Worm (Caenorhabditis elegans): ENCODE data around the gene dhcr-24.

Gene dhcr-24

ce11 chrX:2572646-2573149, 8.8 kb upstream of the dhcr-24 start, which contains the start of the genes ccd-5 and F52H2.1:
ccd-5 (minus strand) TSS chrX:2572653.
F52H2.1 (plus strand) TSS chrX:2573099.
- TF ChIP-seq hmg-11 (tag; optimal IDR thresholded peaks at IDR 0.05) (peak; percentile 66), lin-39 (tag; optimal IDR thresholded peaks at IDR 0.05) (peak; percentile 60), nhr-237 (tag; optimal IDR thresholded peaks at IDR 0.05) (no peak), nfya-1 (tag; optimal IDR thresholded peaks at IDR 0.05; ENCODE audit: insufficient read depth) (peak; percentile 58)

- TF ChIP-seq egl-5 (tag; optimal IDR thresholded peaks at IDR 0.05) (no peak), elt-2 (tag; optimal IDR thresholded peaks at IDR 0.05) (peak; percentile 98), egl-27 (tag; optimal IDR thresholded peaks at IDR 0.05) (peak; percentile 31), pqm-1 (tag; optimal IDR thresholded peaks at IDR 0.05) (peak; percentile 98), fkh-10 (GFP tag; optimal IDR thresholded peaks at IDR 0.05) (no peak), ceh-28 (tag; optimal IDR thresholded peaks at IDR 0.05) (peak; percentile 23), jun-1 (tag; optimal IDR thresholded peaks at IDR 0.05) (peak; percentile 78), nhr-77 (tag; optimal IDR thresholded peaks at IDR 0.05) (no peak), skn-1 (tag; optimal IDR thresholded peaks at IDR 0.05) (peak; percentile 57), tbx-2 (tag; optimal IDR thresholded peaks at IDR 0.05) (no peak)
These were observed 5.1 kb upstream of the dhcr-24 start for ce11 chrX:2569040-2569439.

- TF ChIP-seq elt-3 (tag; optimal IDR thresholded peaks at IDR 0.05) (peak in 2 of 3 experiments; percentile 55 to 59), nhr-237 (tag; optimal IDR thresholded peaks at IDR 0.05) (no peak)
These were observed 3.8 kb upstream of the dhcr-24 start for ce11 chrX:2567761-2568160.

- TF ChIP-seq zag-1 (tag; optimal IDR thresholded peaks at IDR 0.05): no peak
- peak; percentile 37 for TF ChIP-seq pha-4 (tag; optimal IDR thresholded peaks at IDR 0.05)
- no peak for TF ChIP-seq skn-1 (tag; optimal IDR thresholded peaks at IDR 0.05)
- TF ChIP-seq sea-2 (GFP tag; optimal IDR thresholded peaks at IDR 0.05): no peak
- TF ChIP-seq ceh-16 (tag; optimal IDR thresholded peaks at IDR 0.05): no peak
- TF ChIP-seq elt-2 (tag; optimal IDR thresholded peaks at IDR 0.05): peak; percentile 86
- TF ChIP-seq fkh-10 (GFP tag; optimal IDR thresholded peaks at IDR 0.05): no peak
- no peak for TF ChIP-seq nhr-67 (tag; optimal IDR thresholded peaks at IDR 0.05)
- TF ChIP-seq pqm-1 (tag; optimal IDR thresholded peaks at IDR 0.05): peak; percentile 57
These were observed 1.4 kb upstream of the dhcr-24 start, which contains the start of gene F52H2.15 for ce11 chrX:2565308-2565773. F52H2.15 (plus strand) TSS chrX:2565358.

ce11 chrX:2559979-2560378, 4.0 kb downstream of the dhcr-24 start, which contains the start of gene F52H2.5:
F52H2.5 (minus strand) TSS chrX:2560079.
- TF ChIP-seq egl-5 (tag; optimal IDR thresholded peaks at IDR 0.05) (no peak), sea-2 (GFP tag; optimal IDR thresholded peaks at IDR 0.05) (no peak), R02D3.7 (tag; optimal IDR thresholded peaks at IDR 0.05) (no peak), elt-2 (tag; optimal IDR thresholded peaks at IDR 0.05) (no peak), fkh-2 (tag; optimal IDR thresholded peaks at IDR 0.05) (no peak), zag-1 (tag; optimal IDR thresholded peaks at IDR 0.05) (no peak), ZK546.5 (tag; optimal IDR thresholded peaks at IDR 0.05) (no peak), nhr-67 (tag; optimal IDR thresholded peaks at IDR 0.05) (no peak), mdl-1 (tag; optimal IDR thresholded peaks at IDR 0.05) (no peak), hmg-11 (tag; optimal IDR thresholded peaks at IDR 0.05) (no peak), daf-12 (tag; optimal IDR thresholded peaks at IDR 0.05) (no peak), ceh-9 (tag; optimal IDR thresholded peaks at IDR 0.05) (no peak), ama-1 (optimal IDR thresholded peaks at IDR 0.05) (no peak), nfya-1 (tag; optimal IDR thresholded peaks at IDR 0.05; ENCODE audit: insufficient read depth) (no peak), nhr-11 (tag; optimal IDR thresholded peaks at IDR 0.05) (no peak), mml-1 (tag; optimal IDR thresholded peaks at IDR 0.05) (no peak), skn-1 (tag; optimal IDR thresholded peaks at IDR 0.05) (no peak), lin-15B (tag; optimal IDR thresholded peaks at IDR 0.05) (no peak), tbx-2 (tag; optimal IDR thresholded peaks at IDR 0.05) (no peak), nhr-76 (tag; optimal IDR thresholded peaks at IDR 0.05) (no peak)

ce11 chrX:2559399-2559798, 4.5 kb downstream of the dhcr-24 start:
- TF ChIP-seq tbx-2 (tag; optimal IDR thresholded peaks at IDR 0.05) (peak; percentile 15), snpc-4 (tag; optimal IDR thresholded peaks at IDR 0.05) (peak; percentile 50), hmg-11 (tag; optimal IDR thresholded peaks at IDR 0.05) (peak; percentile 34), nhr-76 (tag; optimal IDR thresholded peaks at IDR 0.05) (no peak), pha-4 (tag; optimal IDR thresholded peaks at IDR 0.05) (peak; percentile 74), elt-3 (tag; optimal IDR thresholded peaks at IDR 0.05) (no peak), ztf-4 (tag; optimal IDR thresholded peaks at IDR 0.05) (no peak), nfya-1 (tag; optimal IDR thresholded peaks at IDR 0.05; ENCODE audit: insufficient read depth) (peak; percentile 53), unc-39 (tag; optimal IDR thresholded peaks at IDR 0.05) (no peak), nhr-23 (tag; optimal IDR thresholded peaks at IDR 0.05) (peak; percentile 14), nhr-25 (tag; optimal IDR thresholded peaks at IDR 0.05) (peak; percentile 0), lin-15B (tag; optimal IDR thresholded peaks at IDR 0.05) (peak; percentile 46)
